Worm (Caenorhabditis elegans) whole organism, young adult: ENCODE data around the gene acc-2.

Experiments used
- F10E7.11 ChIP-seq: sonication (generic microtip); optimal IDR thresholded peaks from 2 replicates; lab custom pipeline; 2017; ENCODE audit warnings: mild to moderate bottlenecking, missing genetic modification characterization, moderate library complexity, missing compliant biosample characterization
- F33H1.4 ChIP-seq: fragments of 200-800 bp; sonication (Bioruptor generic); IDR thresholded peaks from 2 replicates; pipeline ENCODE4 v1.3.6; 2022; ENCODE audit warnings: missing genetic modification reagents, missing genetic modification characterization, missing compliant biosample characterization
- F49E8.2 ChIP-seq: sonication (generic microtip); optimal IDR thresholded peaks from 3 replicates; lab custom pipeline; 2017; ENCODE audit warnings: missing genetic modification characterization, mild to moderate bottlenecking, missing compliant biosample characterization, antibody characterized with exemption, moderate library complexity; ENCODE audit not compliant: insufficient read depth
- bed-2 ChIP-seq: fragments of 200-800 bp; sonication (Bioruptor generic); IDR thresholded peaks from 2 replicates; pipeline ENCODE4 v1.3.6; 2022; ENCODE audit warnings: missing genetic modification reagents, missing genetic modification characterization, missing compliant biosample characterization
- dpl-1 ChIP-seq: fragments of 150-350 bp; optimal IDR thresholded peaks from 2 replicates; lab custom pipeline; 2014; ENCODE audit warnings: missing biosample characterization, missing genetic modification reagents, missing genetic modification characterization
- hmg-1.2 ChIP-seq: fragments of 200-800 bp; sonication (Bioruptor generic); IDR thresholded peaks from 2 replicates; pipeline ENCODE4 v1.3.6; 2022; ENCODE audit warnings: missing genetic modification reagents, missing genetic modification characterization, missing compliant biosample characterization
- lag-1 ChIP-seq: fragments of 200-800 bp; sonication (Bioruptor generic); IDR thresholded peaks from 2 replicates; pipeline ENCODE4 v1.3.6; 2022; ENCODE audit warnings: missing genetic modification reagents, missing genetic modification characterization, missing compliant biosample characterization
- mel-28 ChIP-seq: sonication (generic microtip); optimal IDR thresholded peaks from 2 replicates; lab custom pipeline; 2016; ENCODE audit warnings: borderline replicate concordance, mild to moderate bottlenecking, missing genetic modification characterization, missing compliant biosample characterization
- nfya-2 ChIP-seq: fragments of 200-800 bp; sonication (Bioruptor generic); IDR thresholded peaks from 2 replicates; pipeline ENCODE4 v1.3.6; 2022; ENCODE audit warnings: missing genetic modification reagents, missing genetic modification characterization, missing compliant biosample characterization

- no peak for TF ChIP-seq bed-2 (GFP tag; lab: Robert Waterston, UW)
- no peak for TF ChIP-seq lag-1 (GFP tag; lab: Robert Waterston, UW)
- no peak for TF ChIP-seq mel-28
- no peak for TF ChIP-seq nfya-2 (GFP tag; lab: Robert Waterston, UW)
- TF ChIP-seq dpl-1, result no peak
- no peak for TF ChIP-seq hmg-1.2 (GFP tag; lab: Robert Waterston, UW)
- TF ChIP-seq F33H1.4 (GFP tag; lab: Robert Waterston, UW), result no peak
- no peak for TF ChIP-seq F49E8.2 (tag; lab: Kevin White, UChicago)
- TF ChIP-seq F10E7.11 (tag; lab: Kevin White, UChicago), result no peak
Observed at ce11 chrIV:9063518-9063917, 46.9 kb downstream of the acc-2 start.
